Worm (Caenorhabditis elegans): ENCODE measurements around the gene bcs-1.

Gene bcs-1

ce11 chrII:8570977-8571376 is at the start of gene bcs-1:
bcs-1 (plus strand) TSS chrII:8571085.
- TF ChIP-seq W03F9.2 (tag; optimal IDR thresholded peaks at IDR 0.05) (no peak), dao-5 (tag; optimal IDR thresholded peaks at IDR 0.05) (no peak), him-1 (tag; optimal IDR thresholded peaks at IDR 0.05) (no peak)

- TF ChIP-seq W03F9.2 (tag; optimal IDR thresholded peaks at IDR 0.05) (peak; percentile 82), him-1 (tag; optimal IDR thresholded peaks at IDR 0.05) (no peak)
These were observed 45.6 kb upstream of the bcs-1 start, which contains the start of the genes prp-9 and mrps-18B for ce11 chrII:8525133-8525736. prp-9 (minus strand) TSS chrII:8525396. mrps-18B (plus strand) TSS chrII:8525681.

ce11 chrII:8529176-8529698 is 41.6 kb upstream of the bcs-1 start:
- TF ChIP-seq dao-5 (tag; optimal IDR thresholded peaks at IDR 0.05) (no peak), W03F9.2 (tag; optimal IDR thresholded peaks at IDR 0.05) (no peak), him-1 (tag; optimal IDR thresholded peaks at IDR 0.05) (no peak)

- TF ChIP-seq W03F9.2 (tag; optimal IDR thresholded peaks at IDR 0.05), result no peak
- TF ChIP-seq dao-5 (tag; optimal IDR thresholded peaks at IDR 0.05), result no peak
- no peak for TF ChIP-seq him-1 (tag; optimal IDR thresholded peaks at IDR 0.05)
These were observed 39.6 kb upstream of the bcs-1 start, which contains the start of gene gldi-7 for ce11 chrII:8531181-8531759. gldi-7 (minus strand) TSS chrII:8531222.

ce11 chrII:8532015-8532414 is 38.9 kb upstream of the bcs-1 start:
- TF ChIP-seq him-1 (tag; optimal IDR thresholded peaks at IDR 0.05) (no peak), dao-5 (tag; optimal IDR thresholded peaks at IDR 0.05) (no peak), W03F9.2 (tag; optimal IDR thresholded peaks at IDR 0.05) (no peak)

ce11 chrII:8536060-8536459 is 34.8 kb upstream of the bcs-1 start, which contains the start of gene W01C9.2:
W01C9.2 (plus strand) TSS chrII:8536360.
- TF ChIP-seq him-1 (tag; optimal IDR thresholded peaks at IDR 0.05) (no peak), W03F9.2 (tag; optimal IDR thresholded peaks at IDR 0.05) (no peak), dao-5 (tag; optimal IDR thresholded peaks at IDR 0.05) (no peak)

- TF ChIP-seq dao-5 (tag; optimal IDR thresholded peaks at IDR 0.05) (no peak), W03F9.2 (tag; optimal IDR thresholded peaks at IDR 0.05) (no peak), him-1 (tag; optimal IDR thresholded peaks at IDR 0.05) (no peak)
These were observed 30.5 kb upstream of the bcs-1 start, which contains the start of gene pqn-73 for ce11 chrII:8540412-8540811. pqn-73 (plus strand) TSS chrII:8540712.

ce11 chrII:8545315-8545714 is 25.6 kb upstream of the bcs-1 start, which contains the start of gene decr-1.2:
decr-1.2 (plus strand) TSS chrII:8545615.
- TF ChIP-seq W03F9.2 (tag; optimal IDR thresholded peaks at IDR 0.05), result no peak
- no peak for TF ChIP-seq him-1 (tag; optimal IDR thresholded peaks at IDR 0.05)
- TF ChIP-seq dao-5 (tag; optimal IDR thresholded peaks at IDR 0.05), result no peak

- TF ChIP-seq dao-5 (tag; optimal IDR thresholded peaks at IDR 0.05) (peak; percentile 92), him-1 (tag; optimal IDR thresholded peaks at IDR 0.05) (peak; percentile 76), W03F9.2 (tag; optimal IDR thresholded peaks at IDR 0.05) (no peak)
These were observed 23.9 kb upstream of the bcs-1 start for ce11 chrII:8546975-8547374.

ce11 chrII:8551100-8551499 is 19.8 kb upstream of the bcs-1 start:
- no peak for TF ChIP-seq dao-5 (tag; optimal IDR thresholded peaks at IDR 0.05)
- no peak for TF ChIP-seq him-1 (tag; optimal IDR thresholded peaks at IDR 0.05)
- no peak for TF ChIP-seq W03F9.2 (tag; optimal IDR thresholded peaks at IDR 0.05)

ce11 chrII:8554568-8554967 is 16.3 kb upstream of the bcs-1 start:
- TF ChIP-seq dao-5 (tag; optimal IDR thresholded peaks at IDR 0.05) (no peak), W03F9.2 (tag; optimal IDR thresholded peaks at IDR 0.05) (no peak), him-1 (tag; optimal IDR thresholded peaks at IDR 0.05) (no peak)

- TF ChIP-seq W03F9.2 (tag; optimal IDR thresholded peaks at IDR 0.05) (no peak), him-1 (tag; optimal IDR thresholded peaks at IDR 0.05) (no peak), dao-5 (tag; optimal IDR thresholded peaks at IDR 0.05) (no peak)
These were observed 14.7 kb upstream of the bcs-1 start, which contains the start of gene glb-27 for ce11 chrII:8556166-8556565. glb-27 (minus strand) TSS chrII:8556266.

- TF ChIP-seq W03F9.2 (tag; optimal IDR thresholded peaks at IDR 0.05) (no peak), dao-5 (tag; optimal IDR thresholded peaks at IDR 0.05) (no peak), him-1 (tag; optimal IDR thresholded peaks at IDR 0.05) (no peak)
These were observed 11.7 kb upstream of the bcs-1 start for ce11 chrII:8559188-8559587.

- TF ChIP-seq W03F9.2 (tag; optimal IDR thresholded peaks at IDR 0.05) (peak; percentile 97), dao-5 (tag; optimal IDR thresholded peaks at IDR 0.05) (peak; percentile 77), him-1 (tag; optimal IDR thresholded peaks at IDR 0.05) (peak; percentile 97)
These were observed 9.7 kb upstream of the bcs-1 start, which contains the start of gene iff-2 for ce11 chrII:8561227-8561626. iff-2 (minus strand) TSS chrII:8561367.
